Worm (Caenorhabditis elegans) whole organism, young adult: Measurements from ENCODE around the gene abu-2.

Experiments used
- B0336.3 ChIP-seq: fragments of 200-800 bp; sonication (Bioruptor generic); IDR thresholded peaks from 2 replicates; pipeline ENCODE4 v1.3.6; 2022; ENCODE audit warnings: missing genetic modification characterization, missing compliant biosample characterization
- F10E7.11 ChIP-seq: sonication (generic microtip); optimal IDR thresholded peaks from 2 replicates; lab custom pipeline; 2017; ENCODE audit warnings: mild to moderate bottlenecking, missing genetic modification characterization, moderate library complexity, missing compliant biosample characterization
- F33H1.4 ChIP-seq: fragments of 200-800 bp; sonication (Bioruptor generic); IDR thresholded peaks from 2 replicates; pipeline ENCODE4 v1.3.6; 2022; ENCODE audit warnings: missing genetic modification reagents, missing genetic modification characterization, missing compliant biosample characterization
- F39B2.1 ChIP-seq: fragments of 200-800 bp; sonication (Bioruptor generic); IDR thresholded peaks from 2 replicates; pipeline ENCODE4 v1.3.6; 2022; ENCODE audit warnings: missing genetic modification reagents, missing genetic modification characterization, missing compliant biosample characterization
- K11D2.4 ChIP-seq: fragments of 200-800 bp; sonication (Bioruptor generic); IDR thresholded peaks from 2 replicates; pipeline ENCODE4 v1.3.6; 2022; ENCODE audit warnings: missing genetic modification reagents, missing genetic modification characterization, missing compliant biosample characterization
- K12H6.12 ChIP-seq: fragments of 200-800 bp; sonication (Bioruptor generic); optimal IDR thresholded peaks from 2 replicates; lab custom pipeline; 2018; ENCODE audit warnings: mild to moderate bottlenecking, missing genetic modification characterization, missing compliant biosample characterization
- T26A5.8 ChIP-seq: sonication (generic microtip); optimal IDR thresholded peaks from 2 replicates; lab custom pipeline; 2016; ENCODE audit warnings: missing genetic modification characterization, missing compliant biosample characterization
- Y53F4B.3 ChIP-seq: fragments of 200-800 bp; sonication (Bioruptor generic); IDR thresholded peaks from 2 replicates; pipeline ENCODE4 v1.3.6; 2022; ENCODE audit warnings: missing genetic modification reagents, missing genetic modification characterization, missing compliant biosample characterization
- Y79H2A.3 ChIP-seq: fragments of 200-800 bp; sonication (Bioruptor generic); conservative IDR thresholded peaks from 2 replicates; pipeline ENCODE4 v1.3.6; 2022; ENCODE audit warnings: missing genetic modification reagents, missing genetic modification characterization, missing compliant biosample characterization
- Y95B8A.8 ChIP-seq: fragments of 200-800 bp; sonication (Bioruptor generic); IDR thresholded peaks from 2 replicates; pipeline ENCODE4 v1.3.6; 2022; ENCODE audit warnings: missing genetic modification reagents, missing genetic modification characterization, missing compliant biosample characterization
- ama-1 ChIP-seq, 3 experiments: fragments of 150-350 bp in 1 of 3; sonication (generic microtip) in 2 of 3; optimal IDR thresholded peaks; 2 replicates each; lab custom pipeline; 2014 to 2018; ENCODE audit warnings: missing biosample characterization in 2 of 3, missing genetic modification characterization in 2 of 3, missing genetic modification reagents in 2 of 3
- aptf-2 ChIP-seq: fragments of 200-800 bp; sonication (Bioruptor generic); conservative IDR thresholded peaks from 2 replicates; pipeline ENCODE4 v1.3.6; 2022; ENCODE audit warnings: missing genetic modification reagents, missing genetic modification characterization, missing compliant biosample characterization
- athp-1 ChIP-seq: sonication (generic microtip); optimal IDR thresholded peaks from 2 replicates; lab custom pipeline; 2017; ENCODE audit warnings: mild to moderate bottlenecking, missing genetic modification characterization, missing compliant biosample characterization
- attf-6 ChIP-seq: fragments of 200-800 bp; sonication (Bioruptor generic); IDR thresholded peaks from 2 replicates; pipeline ENCODE4 v1.3.6; 2022; ENCODE audit warnings: missing genetic modification reagents, missing genetic modification characterization, missing compliant biosample characterization
- cebp-1 ChIP-seq, 2 experiments: fragments of 200-800 bp in 1 of 2; sonication (Bioruptor generic) in 1 of 2; sonication (generic microtip) in 1 of 2; IDR thresholded peaks in 1 of 2; optimal IDR thresholded peaks in 1 of 2; 2 replicates each; pipeline versions ENCODE4 v1.3.6 to Lab custom; 2017 to 2022; ENCODE audit warnings: missing compliant biosample characterization in 2 of 2, missing genetic modification characterization in 2 of 2, mild to moderate bottlenecking in 1 of 2, missing genetic modification reagents in 1 of 2, moderate library complexity in 1 of 2
- cebp-2 ChIP-seq: fragments of 200-800 bp; sonication (Bioruptor generic); IDR thresholded peaks from 2 replicates; pipeline ENCODE4 v1.3.6; 2022; ENCODE audit warnings: missing genetic modification characterization, missing compliant biosample characterization
- ceh-27 ChIP-seq: fragments of 200-800 bp; sonication (Bioruptor generic); optimal IDR thresholded peaks from 2 replicates; lab custom pipeline; 2018; ENCODE audit warnings: mild to moderate bottlenecking, missing genetic modification characterization, moderate library complexity, missing compliant biosample characterization
- ceh-58 ChIP-seq: fragments of 200-800 bp; sonication (Bioruptor generic); IDR thresholded peaks from 2 replicates; pipeline ENCODE4 v1.3.6; 2022; ENCODE audit warnings: missing genetic modification characterization, missing compliant biosample characterization
- ceh-79 ChIP-seq: sonication (generic microtip); optimal IDR thresholded peaks from 2 replicates; lab custom pipeline; 2017; ENCODE audit warnings: mild to moderate bottlenecking, missing genetic modification characterization, missing compliant biosample characterization
- ceh-91 ChIP-seq: fragments of 200-800 bp; sonication (Bioruptor generic); IDR thresholded peaks from 2 replicates; pipeline ENCODE4 v1.3.6; 2022; ENCODE audit warnings: missing genetic modification reagents, missing genetic modification characterization, missing compliant biosample characterization
- die-1 ChIP-seq: sonication (generic microtip); optimal IDR thresholded peaks from 2 replicates; lab custom pipeline; 2016; ENCODE audit warnings: missing genotype, mild to moderate bottlenecking, missing genetic modification characterization, missing compliant biosample characterization
- dpff-1 ChIP-seq: sonication (generic microtip); optimal IDR thresholded peaks from 2 replicates; lab custom pipeline; 2017; ENCODE audit warnings: mild to moderate bottlenecking, missing genetic modification characterization, missing compliant biosample characterization
- dpl-1 ChIP-seq: fragments of 150-350 bp; optimal IDR thresholded peaks from 2 replicates; lab custom pipeline; 2014; ENCODE audit warnings: missing biosample characterization, missing genetic modification reagents, missing genetic modification characterization
- egl-18 ChIP-seq: fragments of 200-800 bp; sonication (Bioruptor generic); IDR thresholded peaks from 2 replicates; pipeline ENCODE4 v1.3.6; 2022; ENCODE audit warnings: missing genetic modification reagents, missing genetic modification characterization, missing compliant biosample characterization
- fkh-3 ChIP-seq: sonication (generic microtip); optimal IDR thresholded peaks from 2 replicates; lab custom pipeline; 2016; ENCODE audit warnings: mild to moderate bottlenecking, missing genetic modification characterization, missing compliant biosample characterization
- gei-17 ChIP-seq: fragments of 200-800 bp; sonication (Bioruptor generic); optimal IDR thresholded peaks from 2 replicates; lab custom pipeline; 2018; ENCODE audit warnings: mild to moderate bottlenecking, missing genetic modification characterization, missing compliant biosample characterization
- hlh-12 ChIP-seq: sonication (generic microtip); optimal IDR thresholded peaks from 2 replicates; lab custom pipeline; 2016; ENCODE audit warnings: missing genetic modification characterization, missing compliant biosample characterization
- hlh-26 ChIP-seq: fragments of 200-800 bp; sonication (Bioruptor generic); conservative IDR thresholded peaks from 2 replicates; pipeline ENCODE4 v1.3.6; 2022; ENCODE audit warnings: missing genetic modification reagents, missing genetic modification characterization, missing compliant biosample characterization
- lin-26 ChIP-seq: fragments of 200-800 bp; sonication (Bioruptor generic); IDR thresholded peaks from 2 replicates; pipeline ENCODE4 v1.3.6; 2022; ENCODE audit warnings: missing genetic modification reagents, missing genetic modification characterization, missing compliant biosample characterization
- lsl-1 ChIP-seq: fragments of 200-800 bp; sonication (Bioruptor generic); optimal IDR thresholded peaks from 2 replicates; lab custom pipeline; 2018; ENCODE audit warnings: mild to moderate bottlenecking, missing genetic modification characterization, moderate library complexity, missing compliant biosample characterization
- madf-10 ChIP-seq: sonication (generic microtip); optimal IDR thresholded peaks from 2 replicates; lab custom pipeline; 2016; ENCODE audit warnings: mild to moderate bottlenecking, missing genetic modification characterization, missing compliant biosample characterization
- madf-6 ChIP-seq: fragments of 200-800 bp; sonication (Bioruptor generic); IDR thresholded peaks from 2 replicates; pipeline ENCODE4 v1.3.6; 2022; ENCODE audit warnings: missing genetic modification reagents, missing genetic modification characterization, missing compliant biosample characterization
- mes-4 ChIP-seq: sonication (generic microtip); optimal IDR thresholded peaks from 2 replicates; lab custom pipeline; 2016; ENCODE audit warnings: missing genotype, missing genetic modification characterization, missing compliant biosample characterization
- nfyb-1 ChIP-seq: fragments of 200-800 bp; sonication (Bioruptor generic); IDR thresholded peaks from 2 replicates; pipeline ENCODE4 v1.3.6; 2022; ENCODE audit warnings: missing genetic modification reagents, missing genetic modification characterization, missing compliant biosample characterization
- nhr-179 ChIP-seq: sonication (generic microtip); optimal IDR thresholded peaks from 2 replicates; lab custom pipeline; 2016; ENCODE audit warnings: mild to moderate bottlenecking, missing genetic modification characterization, missing compliant biosample characterization
- nhr-80 ChIP-seq: sonication (generic microtip); optimal IDR thresholded peaks from 2 replicates; lab custom pipeline; 2016; ENCODE audit warnings: missing genetic modification characterization, missing compliant biosample characterization
- rec-8 ChIP-seq, 2 experiments: sonication (generic microtip); optimal IDR thresholded peaks; 2 replicates each; lab custom pipeline; 2016; ENCODE audit warnings: mild to moderate bottlenecking in 2 of 2, missing genetic modification characterization in 2 of 2, missing genetic modification reagents in 2 of 2, missing genotype in 2 of 2, missing biosample characterization in 1 of 2, missing compliant biosample characterization in 1 of 2, moderate library complexity in 1 of 2
- sdz-38 ChIP-seq: sonication (generic microtip); optimal IDR thresholded peaks from 2 replicates; lab custom pipeline; 2016; ENCODE audit warnings: missing genotype, missing genetic modification characterization, missing compliant biosample characterization
- snpc-4 ChIP-seq, 5 experiments: fragments of 150-350 bp in 1 of 5; sonication (generic microtip) in 4 of 5; optimal IDR thresholded peaks; 2 replicates each; lab custom pipeline; 2014 to 2018; ENCODE audit warnings: missing genetic modification characterization in 5 of 5, missing biosample characterization in 3 of 5, antibody characterized with exemption in 2 of 5, mild to moderate bottlenecking in 2 of 5, missing compliant biosample characterization in 2 of 5, missing genotype in 2 of 5, moderate library complexity in 2 of 5, missing genetic modification reagents in 1 of 5
- somi-1 ChIP-seq: fragments of 200-800 bp; sonication (Bioruptor generic); optimal IDR thresholded peaks from 2 replicates; lab custom pipeline; 2018; ENCODE audit warnings: mild to moderate bottlenecking, missing genetic modification characterization, missing compliant biosample characterization
- sptf-2 ChIP-seq: fragments of 200-800 bp; sonication (Bioruptor generic); optimal IDR thresholded peaks from 2 replicates; lab custom pipeline; 2018; ENCODE audit warnings: mild to moderate bottlenecking, missing genetic modification characterization, missing compliant biosample characterization
- tbx-9 ChIP-seq: sonication (generic microtip); optimal IDR thresholded peaks from 2 replicates; lab custom pipeline; 2016; ENCODE audit warnings: borderline replicate concordance, missing genetic modification characterization, inconsistent platforms, missing compliant biosample characterization
- zfh-2 ChIP-seq: fragments of 200-800 bp; sonication (Bioruptor generic); conservative IDR thresholded peaks from 2 replicates; pipeline ENCODE4 v1.3.6; 2022; ENCODE audit warnings: missing genetic modification reagents, missing genetic modification characterization, missing compliant biosample characterization
- zim-3 ChIP-seq: sonication (generic microtip); optimal IDR thresholded peaks from 2 replicates; lab custom pipeline; 2017; ENCODE audit warnings: mild to moderate bottlenecking, missing genetic modification characterization, moderate library complexity, missing compliant biosample characterization
- ztf-18 ChIP-seq: sonication (generic microtip); optimal IDR thresholded peaks from 2 replicates; lab custom pipeline; 2016; ENCODE audit warnings: missing genotype, mild to moderate bottlenecking, missing genetic modification characterization, missing compliant biosample characterization
- ztf-28 ChIP-seq: fragments of 200-800 bp; sonication (Bioruptor generic); IDR thresholded peaks from 2 replicates; pipeline ENCODE4 v1.3.6; 2022; ENCODE audit warnings: missing genetic modification reagents, missing genetic modification characterization, missing compliant biosample characterization
- ztf-3 ChIP-seq: fragments of 200-800 bp; sonication (Bioruptor generic); optimal IDR thresholded peaks from 2 replicates; lab custom pipeline; 2018; ENCODE audit warnings: mild to moderate bottlenecking, missing genetic modification characterization, missing compliant biosample characterization

abu-2 gene

ce11 chrX:1379391-1379790 is 31.1 kb downstream of the abu-2 start (continued):
- TF ChIP-seq Y95B8A.8 (peak; percentile 52; the same call in 1 of the 2 replicates), ztf-3 (GFP tag; lab: Kevin White, UChicago) (no peak), T26A5.8 (tag; lab: Kevin White, UChicago) (peak; percentile 8), nhr-179 (peak; percentile 53), F39B2.1 (GFP tag; lab: Robert Waterston, UW) (no peak), hlh-12 (tag; lab: Kevin White, UChicago) (no peak), ama-1 (optimal IDR thresholded peaks at IDR 0.05; lab: Kevin White, UChicago) (no peak), ama-1 (GFP tag; optimal IDR thresholded peaks at IDR 0.05; lab: Kevin White, UChicago) (no peak), F33H1.4 (no peak), lin-26 (GFP tag; lab: Robert Waterston, UW) (peak; percentile 83), cebp-2 (GFP tag; lab: Robert Waterston, UW) (0 out of 2 replicates have a peak, but pooled peaks have one; percentile 77), die-1 (tag; lab: Kevin White, UChicago) (peak; percentile 81), B0336.3 (GFP tag; lab: Robert Waterston, UW) (peak; percentile 74), dpff-1 (no peak), zfh-2 (peak; percentile 83), ztf-28 (no peak), madf-6 (GFP tag; lab: Robert Waterston, UW) (peak; percentile 51; the same call in 1 of the 2 replicates), nfyb-1 (GFP tag; lab: Robert Waterston, UW) (peak; percentile 92), madf-10 (tag; lab: Kevin White, UChicago) (peak; percentile 76), mes-4 (tag; lab: Kevin White, UChicago) (peak; percentile 57), rec-8 (tag; optimal IDR thresholded peaks at IDR 0.05; lab: Kevin White, UChicago) (peak; percentile 38 to 73), snpc-4 (GFP tag; optimal IDR thresholded peaks at IDR 0.05; lab: Kevin White, UChicago) (peak; percentile 66), snpc-4 (tag; optimal IDR thresholded peaks at IDR 0.05; lab: Kevin White, UChicago) (peak in 3 of 4 experiments; percentile 78 to 86 (median 81)), zim-3 (tag; lab: Kevin White, UChicago) (peak; percentile 75), nhr-80 (peak; percentile 43), K11D2.4 (peak; percentile 89), somi-1 (peak; percentile 51), athp-1 (tag; lab: Kevin White, UChicago) (peak; percentile 29), Y79H2A.3 (no peak), egl-18 (GFP tag; lab: Robert Waterston, UW) (peak; percentile 79; the same call in 1 of the 2 replicates), ceh-91 (no peak), attf-6 (GFP tag; lab: Robert Waterston, UW) (0 out of 2 replicates have a peak, but pooled peaks have one; percentile 41), dpl-1 (GFP tag; lab: Kevin White, UChicago) (no peak), cebp-1 (GFP tag; IDR thresholded peaks at IDR 0.05; lab: Robert Waterston, UW) (0 out of 2 replicates have a peak, but pooled peaks have one; percentile 35), cebp-1 (tag; optimal IDR thresholded peaks at IDR 0.05; lab: Kevin White, UChicago) (peak; percentile 78), lsl-1 (GFP tag; lab: Kevin White, UChicago) (peak; percentile 2), aptf-2 (GFP tag; lab: Robert Waterston, UW) (no peak), hlh-26 (GFP tag; lab: Robert Waterston, UW) (no peak), tbx-9 (tag; lab: Kevin White, UChicago) (no peak), Y53F4B.3 (GFP tag; lab: Robert Waterston, UW) (no peak), ceh-58 (GFP tag; lab: Robert Waterston, UW) (no peak), fkh-3 (peak; percentile 50), gei-17 (GFP tag; lab: Kevin White, UChicago) (peak; percentile 88), sptf-2 (peak; percentile 71), K12H6.12 (tag; lab: Kevin White, UChicago) (peak; percentile 46), F10E7.11 (tag; lab: Kevin White, UChicago) (peak; percentile 71), sdz-38 (tag; lab: Kevin White, UChicago) (no peak), ceh-79 (no peak), ztf-18 (tag; lab: Kevin White, UChicago) (peak; percentile 61), ceh-27 (GFP tag; lab: Kevin White, UChicago) (peak; percentile 78)
